Worm (Caenorhabditis elegans) whole organism, L2 larva: ENCODE measurements around the gene clec-27.

Experiments used
- egl-27 ChIP-seq: sonication (generic microtip); optimal IDR thresholded peaks from 3 replicates; lab custom pipeline; 2017; ENCODE audit warnings: missing biosample characterization, missing genetic modification reagents, missing genetic modification characterization
- elt-3 ChIP-seq: sonication (generic microtip); optimal IDR thresholded peaks from 2 replicates; lab custom pipeline; 2017; ENCODE audit warnings: missing biosample characterization, missing genetic modification characterization
- lin-11 ChIP-seq: fragments of 150-350 bp; sonication (generic microtip); optimal IDR thresholded peaks from 2 replicates; lab custom pipeline; 2014; ENCODE audit warnings: missing biosample characterization, missing genetic modification characterization, inconsistent platforms, mixed read lengths
- nhr-12 ChIP-seq: fragments of 150-350 bp; optimal IDR thresholded peaks from 2 replicates; lab custom pipeline; 2014; ENCODE audit warnings: missing biosample characterization, missing genetic modification characterization
- sma-9 ChIP-seq, 2 experiments: fragments of 150-350 bp in 1 of 2; sonication (generic microtip) in 1 of 2; optimal IDR thresholded peaks; 2 replicates each; lab custom pipeline; 2014 to 2016; ENCODE audit warnings: missing genetic modification characterization in 2 of 2, mild to moderate bottlenecking in 1 of 2, missing biosample characterization in 1 of 2, missing compliant biosample characterization in 1 of 2, missing genetic modification reagents in 1 of 2, moderate library complexity in 1 of 2
- unc-62 ChIP-seq: fragments of 150-350 bp; optimal IDR thresholded peaks from 2 replicates; lab custom pipeline; 2014; ENCODE audit warnings: missing biosample characterization, missing genetic modification reagents, missing genetic modification characterization

ce11 chrV:16808168-16808567, 46.3 kb upstream of the clec-27 start:
- TF ChIP-seq lin-11 (tag; lab: Kevin White, UChicago), result no peak
- no peak for TF ChIP-seq elt-3
- TF ChIP-seq egl-27 (tag; lab: Kevin White, UChicago), result no peak
- no peak for TF ChIP-seq nhr-12 (tag; lab: Kevin White, UChicago)
- TF ChIP-seq unc-62 (GFP tag; lab: Kevin White, UChicago), result no peak
- no peak for TF ChIP-seq sma-9 (GFP tag; optimal IDR thresholded peaks at IDR 0.05; lab: Kevin White, UChicago)
- no peak for TF ChIP-seq sma-9 (tag; optimal IDR thresholded peaks at IDR 0.05; lab: Kevin White, UChicago)
